Worm (Caenorhabditis elegans) whole organism, late embryonic: ENCODE data around the gene clec-6.

ENCODE experiments used
- T23F11.4 ChIP-seq: fragments of 200-800 bp; sonication (Bioruptor generic); optimal IDR thresholded peaks from 2 replicates; lab custom pipeline; 2018; ENCODE audit warnings: mild to moderate bottlenecking, missing genetic modification characterization, missing compliant biosample characterization
- ahr-1 ChIP-seq: sonication (generic microtip); optimal IDR thresholded peaks from 2 replicates; lab custom pipeline; 2016; ENCODE audit warnings: missing genetic modification characterization, missing compliant biosample characterization
- ceh-14 ChIP-seq: sonication (generic microtip); optimal IDR thresholded peaks from 2 replicates; lab custom pipeline; 2016; ENCODE audit warnings: missing genotype, missing genetic modification characterization, missing compliant biosample characterization
- ceh-45 ChIP-seq: fragments of 200-800 bp; sonication (Bioruptor generic); IDR thresholded peaks from 2 replicates; pipeline ENCODE4 v1.3.6; 2022; ENCODE audit warnings: missing genetic modification reagents, missing genetic modification characterization, missing compliant biosample characterization
- nfya-1 ChIP-seq: sonication (generic microtip); optimal IDR thresholded peaks from 2 replicates; lab custom pipeline; 2017; ENCODE audit warnings: missing genetic modification characterization, mild to moderate bottlenecking, missing compliant biosample characterization, antibody characterized with exemption, moderate library complexity
- odd-2 ChIP-seq: sonication (generic microtip); optimal IDR thresholded peaks from 2 replicates; lab custom pipeline; 2017; ENCODE audit warnings: antibody characterized with exemption, mild to moderate bottlenecking, missing genetic modification characterization, missing compliant biosample characterization
- pag-3 ChIP-seq: sonication (generic microtip); optimal IDR thresholded peaks from 2 replicates; lab custom pipeline; 2016; ENCODE audit warnings: missing compliant biosample characterization, missing genetic modification characterization, borderline replicate concordance
- tbx-2 ChIP-seq: sonication (generic microtip); optimal IDR thresholded peaks from 2 replicates; lab custom pipeline; 2016; ENCODE audit warnings: missing genetic modification characterization, missing compliant biosample characterization

DNA sequence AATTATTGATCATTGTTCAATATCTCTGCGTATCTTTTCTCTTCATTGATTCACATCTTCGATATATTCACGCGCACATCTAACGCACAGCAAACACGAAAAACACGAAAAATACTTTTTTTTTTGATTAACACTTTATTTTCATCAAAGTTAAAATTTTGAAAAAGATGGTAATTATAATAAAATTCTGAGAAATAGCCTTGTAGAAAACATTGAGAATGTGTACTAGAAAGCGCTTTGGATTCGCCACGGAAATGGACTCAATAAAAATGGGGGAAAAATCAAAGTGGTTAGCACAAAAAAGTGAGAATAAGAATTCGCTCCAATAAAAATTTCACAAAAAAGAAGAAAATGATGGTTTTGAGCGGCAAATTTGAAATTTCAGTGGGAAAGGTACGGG, 6.3 kb upstream of the clec-6 start, which contains the start of gene F26F4.6:
- TF ChIP-seq T23F11.4 (no peak), ceh-45 (GFP tag; lab: Robert Waterston, UW) (no peak), ahr-1 (tag; lab: Kevin White, UChicago) (no peak), pag-3 (no peak), odd-2 (tag; lab: Kevin White, UChicago) (no peak), ceh-14 (tag; lab: Kevin White, UChicago) (no peak), nfya-1 (no peak), tbx-2 (tag; lab: Kevin White, UChicago) (no peak)
